Worm (Caenorhabditis elegans) whole organism, L4 larva: ENCODE measurements around the gene T23G5.3.

Experiments used
- F10B5.3 ChIP-seq: sonication (generic microtip); optimal IDR thresholded peaks from 2 replicates; lab custom pipeline; 2016; ENCODE audit warnings: mild to moderate bottlenecking, missing genetic modification characterization, missing compliant biosample characterization
- R02D3.7 ChIP-seq: fragments of 150-350 bp; sonication (generic microtip); optimal IDR thresholded peaks from 3 replicates; lab custom pipeline; 2014; ENCODE audit warnings: missing biosample characterization, missing genetic modification characterization
- Y105C5A.15 ChIP-seq: fragments of 200-800 bp; sonication (Bioruptor generic); IDR thresholded peaks from 2 replicates; pipeline ENCODE4 v1.3.6; 2022; ENCODE audit warnings: missing genetic modification characterization, missing compliant biosample characterization
- Y75B8A.6 ChIP-seq: fragments of 200-800 bp; sonication (Bioruptor generic); IDR thresholded peaks from 2 replicates; pipeline ENCODE4 v1.3.6; 2022; ENCODE audit warnings: missing genetic modification reagents, missing genetic modification characterization, missing compliant biosample characterization
- ZK337.2 ChIP-seq: fragments of 200-800 bp; sonication (Bioruptor generic); IDR thresholded peaks from 2 replicates; pipeline ENCODE4 v1.3.6; 2022; ENCODE audit warnings: missing genetic modification reagents, missing genetic modification characterization, missing compliant biosample characterization
- aha-1 ChIP-seq: fragments of 150-350 bp; peaks from one replicate; lab custom pipeline; 2014; ENCODE audit warnings: missing biosample characterization, missing genetic modification characterization
- arid-1 ChIP-seq: fragments of 200-800 bp; sonication (Bioruptor generic); conservative IDR thresholded peaks from 2 replicates; pipeline ENCODE4 v1.3.6; 2022; ENCODE audit warnings: missing genetic modification reagents, missing genetic modification characterization, missing compliant biosample characterization
- ceh-20 ChIP-seq: fragments of 200-800 bp; sonication (Bioruptor generic); IDR thresholded peaks from 2 replicates; pipeline ENCODE4 v1.3.6; 2022; ENCODE audit warnings: missing genetic modification reagents, missing genetic modification characterization, missing compliant biosample characterization
- ceh-28 ChIP-seq: fragments of 150-350 bp; optimal IDR thresholded peaks from 2 replicates; lab custom pipeline; 2014; ENCODE audit warnings: missing biosample characterization, missing genetic modification reagents, missing genetic modification characterization
- cey-2 ChIP-seq: sonication (generic microtip); optimal IDR thresholded peaks from 3 replicates; lab custom pipeline; 2017; ENCODE audit warnings: missing genetic modification characterization, mild to moderate bottlenecking, missing compliant biosample characterization, antibody characterized with exemption, borderline replicate concordance; ENCODE audit not compliant: insufficient read depth
- ctbp-1 ChIP-seq: fragments of 200-800 bp; sonication (Bioruptor generic); IDR thresholded peaks from 2 replicates; pipeline ENCODE4 v1.3.6; 2022; ENCODE audit warnings: missing genetic modification reagents, missing genetic modification characterization, missing compliant biosample characterization
- daf-16 ChIP-seq, 3 experiments: sonication (generic microtip); optimal IDR thresholded peaks; 2 replicates each; lab custom pipeline; 2016 to 2017; ENCODE audit warnings: missing genetic modification characterization in 3 of 3, missing genetic modification reagents in 3 of 3, mild to moderate bottlenecking in 2 of 3, missing compliant biosample characterization in 2 of 3, missing biosample characterization in 1 of 3, moderate library complexity in 1 of 3
- daf-19 ChIP-seq: fragments of 200-800 bp; sonication (Bioruptor generic); conservative IDR thresholded peaks from 2 replicates; pipeline ENCODE4 v1.3.6; 2022; ENCODE audit warnings: missing genetic modification characterization, missing compliant biosample characterization
- dmd-6 ChIP-seq: fragments of 200-800 bp; sonication (Bioruptor generic); IDR thresholded peaks from 2 replicates; pipeline ENCODE4 v1.3.6; 2022; ENCODE audit warnings: missing genetic modification reagents, missing genetic modification characterization, missing compliant biosample characterization
- dmd-9 ChIP-seq: fragments of 200-800 bp; sonication (Bioruptor generic); IDR thresholded peaks from 2 replicates; pipeline ENCODE4 v1.3.6; 2022; ENCODE audit warnings: missing genetic modification reagents, missing genetic modification characterization, missing compliant biosample characterization
- duxl-1 ChIP-seq: sonication (generic microtip); optimal IDR thresholded peaks from 2 replicates; lab custom pipeline; 2016; ENCODE audit warnings: mild to moderate bottlenecking, missing genetic modification characterization, moderate library complexity, missing compliant biosample characterization; ENCODE audit not compliant: poor library complexity
- dve-1 ChIP-seq: sonication (generic microtip); optimal IDR thresholded peaks from 2 replicates; lab custom pipeline; 2017; ENCODE audit warnings: antibody characterized with exemption, mild to moderate bottlenecking, missing genetic modification characterization, missing compliant biosample characterization; ENCODE audit not compliant: insufficient read depth
- egl-27 ChIP-seq: sonication (generic microtip); optimal IDR thresholded peaks from 3 replicates; lab custom pipeline; 2017; ENCODE audit warnings: missing biosample characterization, missing genetic modification reagents, missing genetic modification characterization
- fos-1 ChIP-seq: fragments of 150-350 bp; optimal IDR thresholded peaks from 2 replicates; lab custom pipeline; 2014; ENCODE audit warnings: missing biosample characterization, missing genetic modification characterization
- hif-1 ChIP-seq, 2 experiments: sonication (generic microtip); optimal IDR thresholded peaks; 2 replicates each; lab custom pipeline; 2016 to 2017; ENCODE audit warnings: missing compliant biosample characterization in 2 of 2, missing genetic modification characterization in 2 of 2, missing genetic modification reagents in 2 of 2, missing genotype in 2 of 2, mild to moderate bottlenecking in 1 of 2
- hlh-11 ChIP-seq: fragments of 200-800 bp; sonication (Bioruptor generic); optimal IDR thresholded peaks from 2 replicates; lab custom pipeline; 2018; ENCODE audit warnings: mild to moderate bottlenecking, missing genetic modification characterization, missing compliant biosample characterization
- hlh-30 ChIP-seq: sonication (generic microtip); optimal IDR thresholded peaks from 2 replicates; lab custom pipeline; 2017; ENCODE audit warnings: antibody characterized with exemption, mild to moderate bottlenecking, missing genetic modification characterization, missing compliant biosample characterization; ENCODE audit not compliant: insufficient read depth
- hmg-1.1 ChIP-seq: fragments of 200-800 bp; sonication (Bioruptor generic); IDR thresholded peaks from 2 replicates; pipeline ENCODE4 v1.3.6; 2022; ENCODE audit warnings: missing genetic modification reagents, missing genetic modification characterization, missing compliant biosample characterization
- lin-29 ChIP-seq: fragments of 200-800 bp; sonication (Bioruptor generic); IDR thresholded peaks from 2 replicates; pipeline ENCODE4 v1.3.6; 2022; ENCODE audit warnings: missing genetic modification reagents, missing genetic modification characterization, missing compliant biosample characterization
- lin-38 ChIP-seq: fragments of 200-800 bp; sonication (Bioruptor generic); IDR thresholded peaks from 2 replicates; pipeline ENCODE4 v1.3.6; 2022; ENCODE audit warnings: missing genetic modification reagents, missing genetic modification characterization, missing compliant biosample characterization
- mep-1 ChIP-seq: fragments of 150-350 bp; sonication (generic microtip); optimal IDR thresholded peaks from 3 replicates; lab custom pipeline; 2014; ENCODE audit warnings: missing biosample characterization, missing genetic modification characterization
- nhr-10 ChIP-seq: fragments of 150-350 bp; optimal IDR thresholded peaks from 2 replicates; lab custom pipeline; 2014; ENCODE audit warnings: missing biosample characterization, missing genetic modification characterization
- nhr-102 ChIP-seq: sonication (generic microtip); optimal IDR thresholded peaks from 2 replicates; lab custom pipeline; 2016; ENCODE audit warnings: mild to moderate bottlenecking, missing genetic modification characterization, moderate library complexity, missing compliant biosample characterization
- nhr-11 ChIP-seq: fragments of 150-350 bp; optimal IDR thresholded peaks from 2 replicates; lab custom pipeline; 2014; ENCODE audit warnings: missing biosample characterization, missing genetic modification characterization
- nhr-111 ChIP-seq: fragments of 200-800 bp; sonication (Bioruptor generic); optimal IDR thresholded peaks from 2 replicates; lab custom pipeline; 2018; ENCODE audit warnings: mild to moderate bottlenecking, missing genetic modification characterization, missing compliant biosample characterization
- nhr-28 ChIP-seq: fragments of 150-350 bp; optimal IDR thresholded peaks from 2 replicates; lab custom pipeline; 2014; ENCODE audit warnings: missing biosample characterization, missing genetic modification characterization
- nhr-76 ChIP-seq: fragments of 150-350 bp; optimal IDR thresholded peaks from 2 replicates; lab custom pipeline; 2014; ENCODE audit warnings: missing biosample characterization, missing genetic modification characterization
- nhr-77 ChIP-seq: fragments of 150-350 bp; optimal IDR thresholded peaks from 2 replicates; lab custom pipeline; 2014; ENCODE audit warnings: missing biosample characterization, missing genetic modification characterization
- pqm-1 ChIP-seq: sonication (generic microtip); optimal IDR thresholded peaks from 2 replicates; lab custom pipeline; 2017; ENCODE audit warnings: missing biosample characterization, missing genetic modification characterization
- skn-1 ChIP-seq: fragments of 150-350 bp; optimal IDR thresholded peaks from 2 replicates; lab custom pipeline; 2014; ENCODE audit warnings: missing biosample characterization, missing genetic modification characterization
- tra-1 ChIP-seq: fragments of 200-800 bp; sonication (Bioruptor generic); IDR thresholded peaks from 2 replicates; pipeline ENCODE4 v1.3.6; 2022; ENCODE audit warnings: missing genetic modification reagents, missing genetic modification characterization, missing compliant biosample characterization
- unc-62 ChIP-seq, 3 experiments: fragments of 150-350 bp in 1 of 3; sonication (generic microtip); optimal IDR thresholded peaks in 2 of 3; peaks in 1 of 3; 1 replicate in 1 of 3; 2 replicates in 2 of 3; lab custom pipeline; 2014 to 2017; ENCODE audit warnings: missing biosample characterization in 3 of 3, missing genetic modification characterization in 3 of 3, missing genetic modification reagents in 3 of 3, missing genotype in 1 of 3
- vab-7 ChIP-seq: fragments of 200-800 bp; sonication (Bioruptor generic); IDR thresholded peaks from 2 replicates; pipeline ENCODE4 v1.3.6; 2022; ENCODE audit warnings: missing genetic modification reagents, missing genetic modification characterization, missing compliant biosample characterization
- ztf-7 ChIP-seq: fragments of 150-350 bp; optimal IDR thresholded peaks from 2 replicates; lab custom pipeline; 2014; ENCODE audit warnings: missing biosample characterization, missing genetic modification characterization

T23G5.3 gene

ce11 chrIII:9258510-9258909 lies 27.4 kb upstream of the T23G5.3 start:
- TF ChIP-seq nhr-28 (peak; percentile 40), fos-1 (tag; lab: Kevin White, UChicago) (no peak), ztf-7 (tag; lab: Kevin White, UChicago) (no peak), dve-1 (tag; lab: Kevin White, UChicago) (peak; percentile 26), hlh-11 (tag; lab: Kevin White, UChicago) (peak; percentile 37), aha-1 (tag; lab: Kevin White, UChicago) (peak; percentile 96), F10B5.3 (tag; lab: Kevin White, UChicago) (no peak), skn-1 (tag; lab: Kevin White, UChicago) (no peak), daf-16 (GFP tag; optimal IDR thresholded peaks at IDR 0.05; lab: Kevin White, UChicago) (no peak), daf-16 (tag; optimal IDR thresholded peaks at IDR 0.05; lab: Kevin White, UChicago) (peak; percentile 62), dmd-6 (GFP tag; lab: Robert Waterston, UW) (peak; percentile 28; the same call in 1 of the 2 replicates), daf-19 (GFP tag; lab: Robert Waterston, UW) (no peak), pqm-1 (peak; percentile 20), Y105C5A.15 (GFP tag; lab: Robert Waterston, UW) (no peak)
- TF ChIP-seq, all 104 proteins: peak for 7

DNA sequence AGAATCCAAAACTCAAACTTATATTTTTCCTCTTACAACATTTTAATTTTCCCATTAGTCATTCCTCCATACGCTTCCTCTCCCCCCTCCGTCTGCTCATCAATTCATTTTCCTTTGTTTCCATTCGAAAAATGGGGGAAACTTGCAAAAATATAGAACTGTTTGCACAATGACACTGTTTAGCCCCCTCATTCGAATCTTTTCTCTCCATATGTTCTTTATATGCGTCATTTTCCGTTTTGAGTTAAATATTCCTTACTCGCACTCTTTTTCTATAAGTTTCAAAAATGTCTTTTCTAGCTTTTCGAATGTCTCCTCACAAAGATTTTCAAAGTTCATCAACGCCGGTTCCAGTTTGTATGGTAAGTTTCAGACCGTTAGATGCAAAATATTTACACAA lies 25.9 kb upstream of the T23G5.3 start, which contains the start of gene M01A8.1:
Gene M01A8.1, plus strand, starts transcription at position 301 of the 400 bp plus-strand sequence.
- TF ChIP-seq dmd-6 (GFP tag; lab: Robert Waterston, UW) = no peak
- TF ChIP-seq duxl-1 (tag; lab: Kevin White, UChicago) = no peak
- no peak for TF ChIP-seq nhr-28
- TF ChIP-seq R02D3.7 = no peak
- no peak for TF ChIP-seq ctbp-1
- no peak for TF ChIP-seq mep-1
- TF ChIP-seq lin-38 (GFP tag; lab: Robert Waterston, UW) = no peak
- no peak for TF ChIP-seq nhr-76 (tag; lab: Kevin White, UChicago)
- TF ChIP-seq, all 104 proteins: peak for 0

DNA sequence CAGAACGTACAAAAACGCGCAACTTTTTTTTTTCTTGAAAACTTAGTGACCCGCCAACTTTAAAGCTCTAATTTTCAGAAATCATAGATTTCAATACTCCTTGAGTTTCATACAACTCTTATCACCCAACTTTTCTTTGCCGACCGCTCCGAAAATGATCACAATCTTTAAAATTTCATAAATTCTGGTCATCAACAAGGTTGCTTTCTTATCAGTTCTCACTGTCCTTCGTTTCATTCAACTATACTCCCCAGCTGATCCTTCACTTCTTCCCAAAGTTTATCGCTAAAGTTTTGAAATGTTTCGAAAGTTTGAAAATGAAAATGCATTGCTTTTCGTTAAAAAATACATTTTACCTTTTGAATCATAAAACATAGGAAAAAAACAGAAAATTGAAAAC lies 24.7 kb upstream of the T23G5.3 start:
- TF ChIP-seq dve-1 (tag; lab: Kevin White, UChicago) (peak; percentile 58), dmd-6 (GFP tag; lab: Robert Waterston, UW) (peak; percentile 68), ZK337.2 (GFP tag; lab: Robert Waterston, UW) (no peak), pqm-1 (peak; percentile 88), hlh-11 (tag; lab: Kevin White, UChicago) (peak; percentile 63), F10B5.3 (tag; lab: Kevin White, UChicago) (no peak), cey-2 (tag; lab: Kevin White, UChicago) (no peak), hlh-30 (tag; lab: Kevin White, UChicago) (peak; percentile 28), daf-16 (GFP tag; optimal IDR thresholded peaks at IDR 0.05; lab: Kevin White, UChicago) (no peak), daf-16 (tag; optimal IDR thresholded peaks at IDR 0.05; lab: Kevin White, UChicago) (peak; percentile 85), nhr-28 (peak; percentile 62), nhr-77 (tag; lab: Kevin White, UChicago) (peak; percentile 3), nhr-111 (GFP tag; lab: Kevin White, UChicago) (no peak)

- TF ChIP-seq Y105C5A.15 (GFP tag; lab: Robert Waterston, UW) (no peak), daf-16 (GFP tag; optimal IDR thresholded peaks at IDR 0.05; lab: Kevin White, UChicago) (no peak), daf-16 (tag; optimal IDR thresholded peaks at IDR 0.05; lab: Kevin White, UChicago) (peak; percentile 63), hif-1 (tag; optimal IDR thresholded peaks at IDR 0.05; lab: Kevin White, UChicago) (peak in 1 of 2 experiments; percentile 26), ceh-28 (tag; lab: Kevin White, UChicago) (no peak), nhr-102 (tag; lab: Kevin White, UChicago) (peak; percentile 20), fos-1 (tag; lab: Kevin White, UChicago) (no peak), dve-1 (tag; lab: Kevin White, UChicago) (peak; percentile 11), ctbp-1 (no peak), nhr-28 (peak; percentile 79), ceh-20 (GFP tag; lab: Robert Waterston, UW) (no peak), egl-27 (no peak), lin-29 (GFP tag; lab: Robert Waterston, UW) (no peak), nhr-11 (tag; lab: Kevin White, UChicago) (no peak), nhr-76 (tag; lab: Kevin White, UChicago) (no peak), hlh-30 (tag; lab: Kevin White, UChicago) (peak; percentile 51), vab-7 (GFP tag; lab: Robert Waterston, UW) (no peak), pqm-1 (peak; percentile 61), nhr-77 (tag; lab: Kevin White, UChicago) (peak; percentile 29), nhr-10 (no peak), hmg-1.1 (GFP tag; lab: Robert Waterston, UW) (no peak), tra-1 (GFP tag; lab: Robert Waterston, UW) (no peak), hlh-11 (tag; lab: Kevin White, UChicago) (peak; percentile 70), dmd-9 (GFP tag; lab: Robert Waterston, UW) (no peak), arid-1 (GFP tag; lab: Robert Waterston, UW) (no peak), Y75B8A.6 (GFP tag; lab: Robert Waterston, UW) (no peak), unc-62 (GFP tag; optimal IDR thresholded peaks at IDR 0.05 in 1 of 2; lab: Kevin White, UChicago) (peak in 1 of 2 experiments; percentile 23), unc-62 (tag; optimal IDR thresholded peaks at IDR 0.05; lab: Kevin White, UChicago) (no peak)
- TF ChIP-seq, all 104 proteins: peak for 10
These were observed 23.9 kb upstream of the T23G5.3 start for ce11 chrIII:9254988-9255387.
